Fruit fly (Drosophila melanogaster) whole organism, embryonic: Measurements from ENCODE around the gene Abl.

ENCODE experiments used
- Aef1 ChIP-seq: fragments of 200-800 bp; sonication (Bioruptor generic); IDR thresholded peaks from 3 replicates; pipeline ENCODE4 v1.3.6; 2022; ENCODE audit warnings: missing biosample characterization, missing genetic modification characterization
- B-H2 ChIP-seq: fragments of 200-800 bp; sonication (Bioruptor generic); optimal IDR thresholded peaks from 2 replicates; lab custom pipeline; 2018; ENCODE audit warnings: missing biosample characterization, mild to moderate bottlenecking, missing genetic modification characterization
- CG1024 ChIP-seq: fragments of 200-800 bp; sonication (Bioruptor generic); IDR thresholded peaks from 2 replicates; pipeline ENCODE4 v1.3.6; 2022; ENCODE audit warnings: missing biosample characterization, missing genetic modification characterization
- CG11093 ChIP-seq: fragments of 200-800 bp; sonication (Bioruptor generic); IDR thresholded peaks from 3 replicates; pipeline ENCODE4 v1.3.6; 2022; ENCODE audit warnings: missing biosample characterization, missing genetic modification characterization
- CG14441 ChIP-seq: fragments of 200-800 bp; sonication (Bioruptor generic); IDR thresholded peaks from 2 replicates; pipeline ENCODE4 v1.3.6; 2022; ENCODE audit warnings: missing biosample characterization, missing genetic modification characterization
- CG17361 ChIP-seq: fragments of 200-800 bp; sonication (Bioruptor generic); IDR thresholded peaks from 3 replicates; pipeline ENCODE4 v1.3.6; 2022; ENCODE audit warnings: missing biosample characterization, missing genetic modification characterization
- CG17568 ChIP-seq: fragments of 200-800 bp; sonication (Bioruptor generic); optimal IDR thresholded peaks from 2 replicates; lab custom pipeline; 2018; ENCODE audit warnings: missing biosample characterization, mild to moderate bottlenecking, missing genetic modification characterization, moderate library complexity
- CG17612 ChIP-seq: fragments of 200-800 bp; sonication (Bioruptor generic); IDR thresholded peaks from 2 replicates; pipeline ENCODE4 v1.3.6; 2022; ENCODE audit warnings: missing biosample characterization, missing genetic modification characterization
- CG17829 ChIP-seq: fragments of 200-800 bp; optimal IDR thresholded peaks from 2 replicates; lab custom pipeline; 2019; ENCODE audit warnings: missing biosample characterization, mild to moderate bottlenecking, missing genetic modification characterization, moderate library complexity
- CG18476 ChIP-seq: fragments of 200-800 bp; sonication (Bioruptor generic); optimal IDR thresholded peaks from 2 replicates; lab custom pipeline; 2016; ENCODE audit warnings: missing biosample characterization, mild to moderate bottlenecking, missing genetic modification characterization
- CG2129 ChIP-seq: fragments of 200-800 bp; sonication (Bioruptor generic); IDR thresholded peaks from 2 replicates; pipeline ENCODE4 v1.3.6; 2022; ENCODE audit warnings: missing biosample characterization, missing genetic modification characterization; ENCODE audit not compliant: partially characterized antibody
- CG2875 ChIP-seq: fragments of 200-800 bp; sonication (Bioruptor generic); optimal IDR thresholded peaks from 2 replicates; lab custom pipeline; 2017; ENCODE audit warnings: missing biosample characterization, mild to moderate bottlenecking, missing genetic modification characterization, missing genetic modification reagents
- CG31365 ChIP-seq: fragments of 200-800 bp; sonication (Bioruptor generic); optimal IDR thresholded peaks from 2 replicates; lab custom pipeline; 2018; ENCODE audit warnings: missing biosample characterization, mild to moderate bottlenecking, missing genetic modification characterization
- CG31388 ChIP-seq: fragments of 200-800 bp; sonication (Bioruptor generic); optimal IDR thresholded peaks from 2 replicates; lab custom pipeline; 2016; ENCODE audit warnings: missing biosample characterization, missing genetic modification characterization
- CG32767 ChIP-seq: fragments of 200-800 bp; sonication (Bioruptor generic); IDR thresholded peaks from 2 replicates; pipeline ENCODE4 v1.3.6; 2022; ENCODE audit warnings: missing biosample characterization, missing genetic modification characterization
- CG33213 ChIP-seq: fragments of 200-800 bp; sonication (Bioruptor generic); optimal IDR thresholded peaks from 3 replicates; lab custom pipeline; 2016; ENCODE audit warnings: missing biosample characterization, missing genetic modification characterization
- CG6175 ChIP-seq: fragments of 200-800 bp; sonication (Bioruptor generic); IDR thresholded peaks from 3 replicates; pipeline ENCODE4 v1.3.6; 2022; ENCODE audit warnings: missing biosample characterization, missing genetic modification characterization
- CG7745 ChIP-seq: fragments of 200-800 bp; sonication (Bioruptor generic); optimal IDR thresholded peaks from 2 replicates; lab custom pipeline; 2018; ENCODE audit warnings: missing biosample characterization, mild to moderate bottlenecking, missing genetic modification characterization, moderate library complexity
- CG8281 ChIP-seq: fragments of 200-800 bp; sonication (Bioruptor generic); optimal IDR thresholded peaks from 2 replicates; lab custom pipeline; 2018; ENCODE audit warnings: missing biosample characterization, mild to moderate bottlenecking, missing genetic modification characterization, moderate library complexity
- CG8478 ChIP-seq: fragments of >200 bp; optimal IDR thresholded peaks from 2 replicates; lab custom pipeline; 2018
- CG9727 ChIP-seq: fragments of 200-800 bp; sonication (Bioruptor generic); optimal IDR thresholded peaks from 3 replicates; lab custom pipeline; 2017; ENCODE audit warnings: missing biosample characterization, mild to moderate bottlenecking, missing genetic modification characterization
- CG9932 ChIP-seq: fragments of 200-800 bp; sonication (Bioruptor generic); IDR thresholded peaks from 2 replicates; pipeline ENCODE4 v1.3.6; 2022; ENCODE audit warnings: missing biosample characterization, missing genetic modification characterization
- Camta ChIP-seq: fragments of 200-800 bp; sonication (Bioruptor generic); optimal IDR thresholded peaks from 2 replicates; lab custom pipeline; 2016; ENCODE audit warnings: missing biosample characterization, missing genetic modification characterization
- CoRest ChIP-seq: fragments of 200-800 bp; sonication (Bioruptor generic); optimal IDR thresholded peaks from 3 replicates; lab custom pipeline; 2018; ENCODE audit warnings: missing biosample characterization, mild to moderate bottlenecking, missing genetic modification characterization, moderate library complexity
- Dfd ChIP-seq, 2 experiments: fragments of >200 bp; optimal IDR thresholded peaks; 2 replicates each; lab custom pipeline; 2017; ENCODE audit warnings: missing biosample characterization in 2 of 2, missing genetic modification characterization in 2 of 2
- Dip2 ChIP-seq: fragments of 200-800 bp; sonication (Bioruptor generic); IDR thresholded peaks from 2 replicates; pipeline ENCODE4 v1.3.6; 2022; ENCODE audit warnings: missing biosample characterization, missing genetic modification characterization
- Gsc ChIP-seq: fragments of 200-800 bp; sonication (Bioruptor generic); IDR thresholded peaks from 2 replicates; pipeline ENCODE4 v1.3.6; 2022; ENCODE audit warnings: missing biosample characterization, missing genetic modification characterization
- HLH54F ChIP-seq: fragments of 200-800 bp; sonication (Bioruptor generic); optimal IDR thresholded peaks from 3 replicates; lab custom pipeline; 2016; ENCODE audit warnings: missing biosample characterization, missing genetic modification characterization
- HmgZ ChIP-seq: fragments of 200-800 bp; sonication (Bioruptor generic); optimal IDR thresholded peaks from 2 replicates; lab custom pipeline; 2018; ENCODE audit warnings: missing biosample characterization, mild to moderate bottlenecking, missing genetic modification characterization
- Lpt ChIP-seq: fragments of >200 bp; optimal IDR thresholded peaks from 2 replicates; lab custom pipeline; 2018; ENCODE audit warnings: missing biosample characterization, missing genetic modification characterization
- Mad ChIP-seq: fragments of 200-800 bp; sonication (Bioruptor generic); optimal IDR thresholded peaks from 2 replicates; lab custom pipeline; 2016; ENCODE audit warnings: missing biosample characterization, missing genetic modification characterization
- Meics ChIP-seq: fragments of 200-800 bp; sonication (Bioruptor generic); optimal IDR thresholded peaks from 2 replicates; lab custom pipeline; 2017; ENCODE audit warnings: missing biosample characterization, mild to moderate bottlenecking, missing genetic modification characterization
- NC2α ChIP-seq: fragments of 200-800 bp; sonication (Bioruptor generic); optimal IDR thresholded peaks from 2 replicates; lab custom pipeline; 2016; ENCODE audit warnings: missing biosample characterization, missing genetic modification characterization
- Neu2 ChIP-seq: fragments of 200-800 bp; sonication (Bioruptor generic); optimal IDR thresholded peaks from 3 replicates; lab custom pipeline; 2016; ENCODE audit warnings: missing biosample characterization, missing genetic modification characterization, borderline replicate concordance
- PHDP ChIP-seq: fragments of 200-800 bp; sonication (Bioruptor generic); optimal IDR thresholded peaks from 3 replicates; lab custom pipeline; 2018; ENCODE audit warnings: missing biosample characterization, mild to moderate bottlenecking, missing genetic modification characterization, moderate library complexity
- Poxn ChIP-seq: fragments of 200-800 bp; sonication (Bioruptor generic); IDR thresholded peaks from 2 replicates; pipeline ENCODE4 v1.3.6; 2022; ENCODE audit warnings: missing biosample characterization, missing genetic modification characterization
- Rx ChIP-seq: fragments of 200-800 bp; sonication (Bioruptor generic); IDR thresholded peaks from 2 replicates; pipeline ENCODE4 v1.3.6; 2022; ENCODE audit warnings: missing biosample characterization, missing genetic modification characterization
- Spps ChIP-seq: fragments of 200-800 bp; sonication (Bioruptor generic); optimal IDR thresholded peaks from 2 replicates; lab custom pipeline; 2018; ENCODE audit warnings: missing biosample characterization, mild to moderate bottlenecking, missing genetic modification characterization
- Xbp1 ChIP-seq: fragments of 200-800 bp; sonication (Bioruptor generic); optimal IDR thresholded peaks from 3 replicates; lab custom pipeline; 2016; ENCODE audit warnings: missing biosample characterization, mild to moderate bottlenecking, missing genetic modification characterization
- al ChIP-seq: fragments of 200-800 bp; sonication (Bioruptor generic); IDR thresholded peaks from 2 replicates; pipeline ENCODE4 v1.3.6; 2022; ENCODE audit warnings: missing biosample characterization, missing genetic modification characterization
- bcd ChIP-seq: fragments of 200-800 bp; sonication (Bioruptor generic); optimal IDR thresholded peaks from 2 replicates; lab custom pipeline; 2017; ENCODE audit warnings: missing biosample characterization, mild to moderate bottlenecking, missing genetic modification characterization
- bigmax ChIP-seq: fragments of 200-800 bp; sonication (Bioruptor generic); optimal IDR thresholded peaks from 2 replicates; lab custom pipeline; 2018; ENCODE audit warnings: missing biosample characterization, mild to moderate bottlenecking, missing genetic modification characterization
- bsh ChIP-seq, 2 experiments: fragments of 200-800 bp; sonication (Bioruptor generic); optimal IDR thresholded peaks; 2 replicates each; lab custom pipeline; 2017 to 2018; ENCODE audit warnings: mild to moderate bottlenecking in 2 of 2, missing biosample characterization in 2 of 2, missing genetic modification characterization in 2 of 2, moderate library complexity in 1 of 2
- cad ChIP-seq: fragments of >200 bp; optimal IDR thresholded peaks from 2 replicates; lab custom pipeline; 2017; ENCODE audit warnings: missing biosample characterization, missing genetic modification characterization
- hth ChIP-seq: fragments of >200 bp; optimal IDR thresholded peaks from 2 replicates; lab custom pipeline; 2017; ENCODE audit warnings: inconsistent platforms
- lilli ChIP-seq: fragments of 200-800 bp; sonication (Bioruptor generic); optimal IDR thresholded peaks from 3 replicates; lab custom pipeline; 2016; ENCODE audit warnings: missing biosample characterization, missing genetic modification characterization
- mld ChIP-seq: fragments of 200-800 bp; sonication (Bioruptor generic); IDR thresholded peaks from 3 replicates; pipeline ENCODE4 v1.3.6; 2022; ENCODE audit warnings: missing biosample characterization, missing genetic modification characterization; ENCODE audit not compliant: partially characterized antibody
- nom ChIP-seq: fragments of 200-800 bp; sonication (Bioruptor generic); optimal IDR thresholded peaks from 2 replicates; lab custom pipeline; 2017; ENCODE audit warnings: missing biosample characterization, missing genetic modification characterization, mild to moderate bottlenecking, moderate library complexity, missing genetic modification reagents
- oc ChIP-seq: fragments of 200-800 bp; sonication (Bioruptor generic); optimal IDR thresholded peaks from 2 replicates; lab custom pipeline; 2018; ENCODE audit warnings: missing biosample characterization, mild to moderate bottlenecking, missing genetic modification characterization, moderate library complexity
- shn ChIP-seq: fragments of 200-800 bp; sonication (Bioruptor generic); optimal IDR thresholded peaks from 3 replicates; lab custom pipeline; 2016; ENCODE audit warnings: missing biosample characterization, missing genetic modification characterization
- sisA ChIP-seq: fragments of 200-800 bp; sonication (Bioruptor generic); IDR thresholded peaks from 2 replicates; pipeline ENCODE4 v1.3.6; 2022; ENCODE audit warnings: missing biosample characterization, missing genetic modification characterization
- tna ChIP-seq: fragments of 200-800 bp; sonication (Bioruptor generic); IDR thresholded peaks from 2 replicates; pipeline ENCODE4 v1.3.6; 2022; ENCODE audit warnings: missing biosample characterization, missing genetic modification characterization; ENCODE audit not compliant: partially characterized antibody
- vvl ChIP-seq: fragments of 200-800 bp; sonication (Bioruptor generic); IDR thresholded peaks from 2 replicates; pipeline ENCODE4 v1.3.6; 2022; ENCODE audit warnings: missing biosample characterization, missing genetic modification characterization

The Abl gene

DNA sequence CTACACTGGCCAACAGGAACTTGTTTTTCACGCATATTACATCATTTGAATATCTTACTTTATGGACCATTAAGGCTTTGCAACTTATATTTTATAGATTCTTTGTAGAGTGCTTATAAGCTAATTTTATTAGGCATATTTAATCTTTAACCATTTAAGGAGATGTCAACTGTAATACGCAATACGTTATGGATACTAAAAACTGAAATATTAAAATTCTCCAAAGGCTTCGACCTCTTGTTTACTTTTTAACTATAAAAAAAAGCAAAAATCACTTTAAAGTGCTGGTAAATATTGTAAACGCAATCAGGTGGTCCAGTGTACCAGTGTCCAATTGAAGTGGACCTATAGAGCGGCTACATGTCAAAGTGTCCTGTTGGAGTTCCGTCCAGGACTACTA lies 9.3 kb upstream of the Abl start (continued):
- no peak for TF ChIP-seq CG17829 (tag; lab: Kevin White, UChicago)
- TF ChIP-seq Neu2 (GFP tag; lab: Kevin White, UChicago): no peak
- no peak for TF ChIP-seq Camta
- no peak for TF ChIP-seq vvl
- no peak for TF ChIP-seq CG1024 (GFP tag; lab: Robert Waterston, UW)
- TF ChIP-seq CG14441 (GFP tag; lab: Robert Waterston, UW): no peak
- no peak for TF ChIP-seq CG2875 (GFP tag; lab: Kevin White, UChicago)
- no peak for TF ChIP-seq CG17568
- TF ChIP-seq shn (GFP tag; lab: Kevin White, UChicago): no peak
- TF ChIP-seq CG2129: no peak
- TF ChIP-seq CG9727 (GFP tag; lab: Kevin White, UChicago): peak; percentile 15
- TF ChIP-seq bcd (GFP tag; lab: Kevin White, UChicago): peak; percentile 46
- TF ChIP-seq PHDP (tag; lab: Kevin White, UChicago): peak; percentile 18
- no peak for TF ChIP-seq HLH54F (GFP tag; lab: Kevin White, UChicago)
- TF ChIP-seq CG33213 (GFP tag; lab: Kevin White, UChicago): no peak
- TF ChIP-seq Xbp1 (GFP tag; lab: Kevin White, UChicago): peak; percentile 25
- no peak for TF ChIP-seq Aef1
- no peak for TF ChIP-seq Gsc (GFP tag; lab: Robert Waterston, UW)
- no peak for TF ChIP-seq CG8281 (tag; lab: Kevin White, UChicago)
- peak; percentile 25 for TF ChIP-seq CG18476 (GFP tag; lab: Kevin White, UChicago)
- TF ChIP-seq CG32767: no peak
- peak; percentile 30 for TF ChIP-seq lilli
- no peak for TF ChIP-seq CG31388
- no peak for TF ChIP-seq CG31365 (tag; lab: Kevin White, UChicago)
- TF ChIP-seq Dfd (GFP tag; optimal IDR thresholded peaks at IDR 0.05; lab: Kevin White, UChicago): no peak
- no peak for TF ChIP-seq CG11093 (GFP tag; lab: Robert Waterston, UW)
- no peak for TF ChIP-seq Mad
- TF ChIP-seq NC2α: no peak
- TF ChIP-seq CG17612 (GFP tag; lab: Robert Waterston, UW): no peak
- TF ChIP-seq hth (lab: Kevin White, UChicago): no peak
- TF ChIP-seq tna (GFP tag; lab: Robert Waterston, UW): no peak
- TF ChIP-seq CG7745 (tag; lab: Kevin White, UChicago): no peak
- TF ChIP-seq Poxn: no peak
- TF ChIP-seq Rx (GFP tag; lab: Robert Waterston, UW): no peak
- TF ChIP-seq Dip2 (GFP tag; lab: Robert Waterston, UW): no peak
- no peak for TF ChIP-seq CG6175
- no peak for TF ChIP-seq bigmax (GFP tag; lab: Kevin White, UChicago)
- peak; percentile 53 for TF ChIP-seq CoRest (tag; lab: Kevin White, UChicago)
- TF ChIP-seq nom (GFP tag; lab: Kevin White, UChicago): no peak
- no peak for TF ChIP-seq Lpt
- TF ChIP-seq CG9932 (GFP tag; lab: Robert Waterston, UW): no peak
- TF ChIP-seq cad: no peak
- no peak for TF ChIP-seq oc
- peak in 1 of 2 experiments; percentile 2 for TF ChIP-seq bsh (GFP tag; optimal IDR thresholded peaks at IDR 0.05; lab: Kevin White, UChicago)
- no peak for TF ChIP-seq mld
- no peak for TF ChIP-seq CG8478 (lab: Kevin White, UChicago)
- no peak for TF ChIP-seq al (GFP tag; lab: Robert Waterston, UW)
- TF ChIP-seq HmgZ (tag; lab: Kevin White, UChicago): no peak
- peak; percentile 31 for TF ChIP-seq sisA (GFP tag; lab: Robert Waterston, UW)
- TF ChIP-seq B-H2 (GFP tag; lab: Kevin White, UChicago): no peak
- TF ChIP-seq Meics (GFP tag; lab: Kevin White, UChicago): peak; percentile 58
- TF ChIP-seq Spps: no peak
- peak; percentile 53; the same call in 2 of the 3 replicates for TF ChIP-seq CG17361 (GFP tag; lab: Robert Waterston, UW)
